Worm (Caenorhabditis elegans) whole organism, midembryonic: Measurements from ENCODE around the gene Y57G7A.2.
"Not testable (repeated sequence)": the region's sequence is repeated elsewhere in the genome, so short reads cannot be mapped to it uniquely, and the experiment has no call there.

Experiments
- T22C8.4 ChIP-seq: fragments of 200-800 bp; sonication (Bioruptor generic); IDR thresholded peaks from 2 replicates; pipeline ENCODE4 v1.3.6; 2022; ENCODE audit warnings: missing genetic modification characterization, missing compliant biosample characterization
- cog-1 ChIP-seq: sonication (generic microtip); optimal IDR thresholded peaks from 2 replicates; lab custom pipeline; 2016; ENCODE audit warnings: missing genetic modification characterization, missing compliant biosample characterization
- flt-1 ChIP-seq: fragments of 200-800 bp; sonication (Bioruptor generic); IDR thresholded peaks from 2 replicates; pipeline ENCODE4 v1.3.6; 2022; ENCODE audit warnings: missing genetic modification characterization, missing compliant biosample characterization
- klf-2 ChIP-seq: fragments of 200-800 bp; sonication (Bioruptor generic); conservative IDR thresholded peaks from 2 replicates; pipeline ENCODE4 v1.3.6; 2022; ENCODE audit warnings: missing genetic modification reagents, missing genetic modification characterization, missing compliant biosample characterization
- med-1 ChIP-seq: sonication (generic microtip); optimal IDR thresholded peaks from 2 replicates; lab custom pipeline; 2017; ENCODE audit warnings: missing genetic modification characterization, mild to moderate bottlenecking, missing compliant biosample characterization, antibody characterized with exemption, missing genetic modification reagents; ENCODE audit not compliant: insufficient read depth
- ref-1 ChIP-seq: fragments of 200-800 bp; sonication (Bioruptor generic); conservative IDR thresholded peaks from 2 replicates; pipeline ENCODE4 v1.3.6; 2022; ENCODE audit warnings: missing genetic modification reagents, missing genetic modification characterization, missing compliant biosample characterization
- tab-1 ChIP-seq: fragments of 200-800 bp; sonication (Bioruptor generic); IDR thresholded peaks from 2 replicates; pipeline ENCODE4 v1.3.6; 2022; ENCODE audit warnings: missing genetic modification characterization, missing compliant biosample characterization
- ztf-23 ChIP-seq: fragments of 200-800 bp; sonication (Bioruptor generic); IDR thresholded peaks from 2 replicates; pipeline ENCODE4 v1.3.6; 2022; ENCODE audit warnings: missing genetic modification reagents, missing genetic modification characterization, missing compliant biosample characterization
- ztf-29 ChIP-seq: fragments of 200-800 bp; sonication (Bioruptor generic); IDR thresholded peaks from 2 replicates; pipeline ENCODE4 v1.3.6; 2022; ENCODE audit warnings: missing genetic modification reagents, missing genetic modification characterization, missing compliant biosample characterization

The Y57G7A.2 gene

DNA sequence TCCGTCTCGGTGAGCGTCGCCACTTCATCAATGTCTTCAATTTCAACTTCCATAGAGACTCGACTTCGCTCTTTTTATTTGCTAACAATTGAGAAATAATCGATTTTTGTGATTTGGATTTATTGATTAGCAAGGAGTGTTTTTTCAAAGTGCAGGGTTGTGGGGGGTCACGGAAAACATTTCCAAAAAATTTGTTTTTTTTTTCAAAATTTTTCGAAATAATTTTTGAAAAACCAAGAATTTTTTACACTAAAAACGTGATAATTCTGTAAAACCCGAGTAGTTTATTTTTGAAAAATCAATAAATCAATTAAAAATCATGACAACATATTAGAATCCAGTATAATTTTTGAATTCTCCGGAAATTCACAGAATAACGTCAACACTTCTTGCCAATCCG lies 20.4 kb upstream of the Y57G7A.2 start, which contains the start of gene Y57G7A.5:
Y57G7A.5 (minus strand) TSS at position 101 of the 400 bp plus-strand sequence.
- TF ChIP-seq cog-1 (tag; lab: Kevin White, UChicago) (no peak), T22C8.4 (GFP tag; lab: Robert Waterston, UW) (no peak), flt-1 (GFP tag; lab: Robert Waterston, UW) (no peak), ztf-29 (no peak), ref-1 (GFP tag; lab: Robert Waterston, UW) (no peak), ztf-23 (GFP tag; lab: Robert Waterston, UW) (no peak), tab-1 (GFP tag; lab: Robert Waterston, UW) (no peak), med-1 (no peak), klf-2 (GFP tag; lab: Robert Waterston, UW) (no peak)

DNA sequence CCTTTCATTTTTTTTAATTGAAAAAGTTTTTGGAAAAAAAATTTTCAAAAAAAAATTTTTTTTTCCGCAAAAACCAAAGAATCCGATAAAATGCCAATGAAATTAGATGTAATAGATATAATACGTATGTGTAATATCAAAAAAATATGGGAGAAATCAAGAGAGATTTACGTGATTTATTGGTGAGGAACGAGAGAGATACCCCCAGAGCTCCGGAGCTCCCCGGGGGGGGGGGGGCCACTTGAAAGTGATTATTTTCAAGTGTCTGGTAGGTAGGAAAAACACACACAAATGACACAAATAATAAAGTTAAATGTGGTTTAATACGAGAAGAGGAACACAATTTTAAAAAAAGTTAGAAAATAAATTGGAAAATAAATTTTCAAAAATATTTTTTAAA lies 19.1 kb upstream of the Y57G7A.2 start, which contains the start of gene Y57G7A.11:
Y57G7A.11 (minus strand) TSS at position 101 of the 400 bp plus-strand sequence.
- TF ChIP-seq med-1 (no peak), T22C8.4 (GFP tag; lab: Robert Waterston, UW) (no peak), cog-1 (tag; lab: Kevin White, UChicago) (no peak), tab-1 (GFP tag; lab: Robert Waterston, UW) (no peak), klf-2 (GFP tag; lab: Robert Waterston, UW) (no peak), ztf-29 (no peak), flt-1 (GFP tag; lab: Robert Waterston, UW) (no peak), ref-1 (GFP tag; lab: Robert Waterston, UW) (no peak), ztf-23 (GFP tag; lab: Robert Waterston, UW) (no peak)

DNA sequence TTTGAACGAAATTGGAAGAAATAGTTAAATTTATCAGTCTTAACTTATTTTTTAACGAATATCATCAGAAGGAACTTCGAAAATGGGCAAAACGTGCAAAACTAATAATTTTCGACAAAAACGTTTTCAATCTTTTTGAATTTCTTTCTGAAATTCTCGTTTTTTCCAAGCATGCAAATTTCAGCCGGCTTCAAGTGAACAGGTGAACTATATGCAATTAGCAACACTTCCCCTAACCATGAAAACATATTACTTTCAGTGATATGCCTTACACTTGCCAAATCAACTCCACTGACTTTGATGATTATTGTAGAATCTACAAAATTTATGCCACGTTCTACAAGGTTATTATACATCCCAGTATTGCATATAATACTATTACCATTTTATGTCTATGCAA lies 17.5 kb upstream of the Y57G7A.2 start, which contains the start of gene srz-63:
srz-63 (plus strand) TSS at position 301 of the 400 bp plus-strand sequence.
- not testable (repeated sequence) for TF ChIP-seq med-1; ztf-23 (GFP tag; lab: Robert Waterston, UW); T22C8.4 (GFP tag; lab: Robert Waterston, UW)

DNA sequence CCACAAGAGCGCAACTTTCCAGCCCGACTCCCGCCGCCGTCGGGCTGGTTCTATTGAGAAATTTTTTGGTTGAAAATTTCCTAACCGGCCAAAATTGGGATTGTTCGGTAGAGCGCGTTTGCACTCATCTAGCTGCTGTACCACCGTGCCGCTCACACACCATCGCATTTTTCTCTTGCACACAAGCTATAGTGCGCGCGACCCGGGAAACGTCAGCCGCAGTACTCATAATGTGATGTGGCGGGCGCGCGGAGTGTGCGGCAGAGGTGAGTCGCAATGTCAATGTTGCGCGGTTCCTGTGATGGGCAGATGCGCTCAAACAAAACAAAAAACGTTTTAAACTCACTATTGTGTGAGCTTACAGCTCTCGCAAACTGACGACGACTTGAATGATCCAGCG lies 10.9 kb upstream of the Y57G7A.2 start:
- TF ChIP-seq tab-1 (GFP tag; lab: Robert Waterston, UW) = no peak
- no peak for TF ChIP-seq flt-1 (GFP tag; lab: Robert Waterston, UW)
- TF ChIP-seq klf-2 (GFP tag; lab: Robert Waterston, UW) = no peak
- TF ChIP-seq cog-1 (tag; lab: Kevin White, UChicago) = no peak
- no peak for TF ChIP-seq ref-1 (GFP tag; lab: Robert Waterston, UW)
- TF ChIP-seq T22C8.4 (GFP tag; lab: Robert Waterston, UW) = no peak
- TF ChIP-seq ztf-23 (GFP tag; lab: Robert Waterston, UW) = no peak
- no peak for TF ChIP-seq ztf-29
- TF ChIP-seq med-1 = no peak

DNA sequence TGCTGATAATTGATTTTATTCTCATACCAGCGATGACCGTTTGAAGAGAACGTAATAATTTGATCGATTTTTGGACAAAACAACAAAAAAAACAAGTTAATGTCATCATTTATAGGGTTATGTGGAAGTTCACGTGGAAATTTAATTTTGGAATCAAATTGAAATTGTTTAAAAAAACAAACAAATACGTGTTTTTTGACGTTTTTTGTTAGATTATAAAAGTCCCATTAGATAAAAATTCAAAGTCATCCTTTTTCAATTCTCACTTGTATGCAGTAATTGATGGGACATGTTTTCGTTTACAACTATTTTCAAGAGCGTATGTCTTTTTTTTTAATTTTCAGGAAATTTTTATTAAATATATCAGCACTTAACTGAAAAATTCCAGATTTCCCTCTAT lies 10.4 kb upstream of the Y57G7A.2 start, which contains the start of the genes Y57G7A.6 and Y57G7A.3:
Y57G7A.6 (minus strand) TSS at position 101 of the 400 bp plus-strand sequence.
Y57G7A.3 (plus strand) TSS at position 269 of the 400 bp plus-strand sequence.
- TF ChIP-seq cog-1 (tag; lab: Kevin White, UChicago) (no peak), med-1 (no peak), klf-2 (GFP tag; lab: Robert Waterston, UW) (no peak), ztf-23 (GFP tag; lab: Robert Waterston, UW) (no peak), ref-1 (GFP tag; lab: Robert Waterston, UW) (no peak), ztf-29 (no peak), T22C8.4 (GFP tag; lab: Robert Waterston, UW) (no peak), flt-1 (GFP tag; lab: Robert Waterston, UW) (no peak), tab-1 (GFP tag; lab: Robert Waterston, UW) (no peak)

DNA sequence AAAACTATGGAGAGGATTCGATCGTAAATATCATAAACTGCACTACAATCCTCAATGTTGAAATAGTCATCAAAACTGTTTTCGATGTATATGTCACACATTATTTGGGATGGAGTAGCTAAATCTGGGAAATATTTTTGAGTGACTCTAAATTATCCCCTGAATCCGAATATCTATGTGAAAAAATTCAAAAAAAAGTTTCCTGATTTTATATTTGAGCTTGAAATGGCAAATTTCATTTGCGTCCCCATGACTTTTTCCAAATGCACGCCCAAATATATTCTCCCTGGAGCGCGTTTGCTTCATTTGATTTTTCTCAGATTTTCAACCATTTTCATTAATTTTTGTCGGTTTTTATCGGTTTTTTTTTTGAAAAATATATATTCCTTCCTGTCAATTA lies 2.7 kb upstream of the Y57G7A.2 start, which contains the start of gene srz-64:
srz-64 (minus strand) TSS at position 101 of the 400 bp plus-strand sequence.
- TF ChIP-seq ztf-29 (no peak), T22C8.4 (GFP tag; lab: Robert Waterston, UW) (no peak), ref-1 (GFP tag; lab: Robert Waterston, UW) (no peak), med-1 (no peak), flt-1 (GFP tag; lab: Robert Waterston, UW) (no peak), tab-1 (GFP tag; lab: Robert Waterston, UW) (no peak)

DNA sequence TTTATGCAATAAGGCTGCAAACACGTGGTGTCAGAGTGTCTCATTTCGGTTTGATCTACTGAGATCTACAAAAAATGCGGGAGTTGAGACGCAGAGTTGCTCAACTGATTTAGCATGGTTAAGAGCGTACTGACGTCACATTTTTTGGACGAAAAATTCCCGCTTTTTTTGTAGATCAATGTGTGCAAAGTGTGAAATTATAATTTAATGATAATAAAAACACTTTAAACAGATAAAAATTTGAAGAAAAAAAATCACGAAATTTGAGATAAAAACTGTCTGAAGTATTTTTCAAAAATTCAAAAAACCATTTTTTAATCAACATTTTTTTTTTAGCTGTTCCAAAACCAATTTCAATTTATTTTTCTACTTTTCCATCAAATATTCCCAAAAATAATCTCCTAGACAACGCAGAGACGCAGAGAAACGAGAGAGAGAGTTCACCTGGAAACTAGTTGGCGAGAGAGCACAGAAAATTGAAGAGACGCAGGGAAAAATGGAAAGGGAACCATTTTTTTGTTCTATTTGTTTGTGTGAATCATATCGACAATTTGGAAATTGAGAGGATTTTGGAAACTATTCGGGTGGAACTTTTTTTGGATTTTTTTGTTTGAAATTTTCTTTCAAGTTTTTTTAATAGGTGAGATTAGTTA lies 1.3 kb downstream of the Y57G7A.2 start:
- TF ChIP-seq flt-1 (GFP tag; lab: Robert Waterston, UW) (no peak), ref-1 (GFP tag; lab: Robert Waterston, UW) (no peak), med-1 (no peak)

DNA sequence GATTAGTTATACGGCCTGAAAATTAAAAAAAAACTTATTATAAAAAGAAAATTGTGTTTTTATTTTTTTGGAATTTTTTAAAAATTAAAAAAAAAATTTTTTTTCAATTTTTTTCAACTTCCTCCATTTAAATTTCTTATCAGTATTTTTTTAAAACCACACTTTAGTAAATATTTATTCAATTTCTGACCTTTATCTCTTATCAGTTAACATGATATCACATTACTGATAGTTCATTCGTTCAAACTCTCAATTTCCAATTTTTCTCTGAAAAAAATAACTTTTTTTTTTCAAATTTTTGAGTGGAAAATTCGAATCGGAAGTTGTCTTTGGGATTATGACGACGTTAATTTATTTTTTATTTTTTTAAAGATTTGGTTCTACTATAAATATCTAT lies 1.8 kb downstream of the Y57G7A.2 start:
- TF ChIP-seq med-1 (no peak), ztf-29 (no peak), cog-1 (tag; lab: Kevin White, UChicago) (no peak), flt-1 (GFP tag; lab: Robert Waterston, UW) (no peak), klf-2 (GFP tag; lab: Robert Waterston, UW) (no peak), tab-1 (GFP tag; lab: Robert Waterston, UW) (no peak), ref-1 (GFP tag; lab: Robert Waterston, UW) (no peak), ztf-23 (GFP tag; lab: Robert Waterston, UW) (no peak), T22C8.4 (GFP tag; lab: Robert Waterston, UW) (no peak)

DNA sequence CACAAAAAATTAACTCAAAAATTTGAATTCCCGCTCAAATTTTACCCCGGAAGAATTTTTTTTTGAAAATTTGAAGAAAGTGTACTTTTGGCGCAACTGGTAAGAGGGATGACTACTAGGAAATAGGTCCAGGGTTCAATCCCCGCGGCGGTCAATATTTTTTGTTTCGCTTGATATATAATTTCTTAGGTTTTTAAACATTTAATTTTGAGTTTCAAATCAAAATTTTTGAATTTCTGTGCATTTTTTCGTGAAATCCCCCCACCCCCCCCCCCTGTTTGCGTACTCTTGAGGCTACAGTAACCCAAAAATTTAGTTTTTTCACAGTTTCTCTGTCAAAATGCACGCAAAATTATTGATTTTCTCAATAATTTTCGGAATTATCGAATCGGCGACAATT lies 2.3 kb downstream of the Y57G7A.2 start, which contains the start of gene Y57G7A.1:
Y57G7A.1 (plus strand) TSS at position 301 of the 400 bp plus-strand sequence.
- no peak for TF ChIP-seq med-1

DNA sequence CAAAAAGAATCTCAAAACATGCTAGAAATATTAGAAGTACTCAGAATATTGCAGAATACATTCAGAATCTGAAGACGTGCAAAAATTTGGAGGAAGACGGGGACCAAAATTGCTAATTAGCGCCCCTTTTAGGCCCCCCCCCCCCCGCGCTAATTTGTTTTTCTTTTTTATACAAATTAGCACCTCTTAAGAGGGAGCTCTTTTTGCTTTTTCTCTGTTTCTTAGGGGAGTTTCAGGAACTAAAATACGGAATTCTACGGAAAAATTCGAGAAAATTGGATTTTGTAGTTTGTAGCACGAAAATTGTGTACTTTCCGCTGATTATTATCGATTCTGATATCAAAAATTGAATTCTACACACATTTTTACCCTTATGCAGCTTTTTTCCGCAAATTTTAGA lies 5.7 kb downstream of the Y57G7A.2 start, which contains the start of gene glb-31:
glb-31 (minus strand) TSS at position 101 of the 400 bp plus-strand sequence.
- no peak for TF ChIP-seq tab-1 (GFP tag; lab: Robert Waterston, UW)
- TF ChIP-seq ztf-23 (GFP tag; lab: Robert Waterston, UW) = no peak
- no peak for TF ChIP-seq med-1
- no peak for TF ChIP-seq klf-2 (GFP tag; lab: Robert Waterston, UW)
- no peak for TF ChIP-seq ztf-29
- TF ChIP-seq flt-1 (GFP tag; lab: Robert Waterston, UW) = no peak
- no peak for TF ChIP-seq ref-1 (GFP tag; lab: Robert Waterston, UW)
- no peak for TF ChIP-seq cog-1 (tag; lab: Kevin White, UChicago)
- no peak for TF ChIP-seq T22C8.4 (GFP tag; lab: Robert Waterston, UW)
